Fruit fly (Drosophila melanogaster) whole organism, embryonic: ENCODE results near the gene CG42591.

ENCODE experiments used
- Blimp-1 ChIP-seq: fragments of 200-800 bp; sonication (Bioruptor generic); optimal IDR thresholded peaks from 3 replicates; lab custom pipeline; 2018; ENCODE audit warnings: missing biosample characterization, missing genetic modification characterization, mild to moderate bottlenecking, moderate library complexity, missing genetic modification reagents
- CG10209 ChIP-seq: fragments of 200-800 bp; sonication (Bioruptor generic); optimal IDR thresholded peaks from 3 replicates; lab custom pipeline; 2017; ENCODE audit warnings: missing biosample characterization, mild to moderate bottlenecking, missing genetic modification characterization, missing genetic modification reagents
- CG10267 ChIP-seq: fragments of 200-800 bp; sonication (Bioruptor generic); optimal IDR thresholded peaks from 2 replicates; lab custom pipeline; 2018; ENCODE audit warnings: missing biosample characterization, mild to moderate bottlenecking, missing genetic modification characterization, moderate library complexity
- CG10462 ChIP-seq: fragments of 200-800 bp; sonication (Bioruptor generic); optimal IDR thresholded peaks from 2 replicates; lab custom pipeline; 2016; ENCODE audit warnings: missing biosample characterization, missing genetic modification characterization
- CG10543 ChIP-seq: fragments of 200-800 bp; sonication (Bioruptor generic); optimal IDR thresholded peaks from 3 replicates; lab custom pipeline; 2017; ENCODE audit warnings: missing biosample characterization, mild to moderate bottlenecking, missing genetic modification characterization, moderate library complexity
- CG14050 ChIP-seq: fragments of 200-800 bp; sonication (Bioruptor generic); IDR thresholded peaks from 3 replicates; pipeline ENCODE4 v1.3.6; 2022; ENCODE audit warnings: missing biosample characterization, missing genetic modification characterization
- CG15514 ChIP-seq: fragments of 200-800 bp; sonication (Bioruptor generic); optimal IDR thresholded peaks from 3 replicates; lab custom pipeline; 2017; ENCODE audit warnings: missing biosample characterization, missing genetic modification characterization, mild to moderate bottlenecking, moderate library complexity, missing genetic modification reagents
- CG16779 ChIP-seq: fragments of 200-800 bp; sonication (Bioruptor generic); IDR thresholded peaks from 2 replicates; pipeline ENCODE4 v1.3.6; 2022; ENCODE audit warnings: missing biosample characterization, missing genetic modification characterization
- CG17612 ChIP-seq: fragments of 200-800 bp; sonication (Bioruptor generic); IDR thresholded peaks from 2 replicates; pipeline ENCODE4 v1.3.6; 2022; ENCODE audit warnings: missing biosample characterization, missing genetic modification characterization
- CG17912 ChIP-seq: fragments of 200-800 bp; sonication (Bioruptor generic); optimal IDR thresholded peaks from 2 replicates; lab custom pipeline; 2018; ENCODE audit warnings: missing biosample characterization, mild to moderate bottlenecking, missing genetic modification characterization
- CG1792 ChIP-seq: fragments of 200-800 bp; sonication (Bioruptor generic); optimal IDR thresholded peaks from 2 replicates; lab custom pipeline; 2016; ENCODE audit warnings: missing biosample characterization, missing genetic modification characterization
- CG1832 ChIP-seq: fragments of 200-800 bp; sonication (Bioruptor generic); optimal IDR thresholded peaks from 2 replicates; lab custom pipeline; 2017; ENCODE audit warnings: missing biosample characterization, mild to moderate bottlenecking, missing genetic modification characterization, inconsistent platforms
- CG18476 ChIP-seq: fragments of 200-800 bp; sonication (Bioruptor generic); optimal IDR thresholded peaks from 2 replicates; lab custom pipeline; 2016; ENCODE audit warnings: missing biosample characterization, mild to moderate bottlenecking, missing genetic modification characterization
- CG3163 ChIP-seq: fragments of 200-800 bp; sonication (Bioruptor generic); optimal IDR thresholded peaks from 3 replicates; lab custom pipeline; 2016; ENCODE audit warnings: missing biosample characterization, missing genetic modification characterization
- CG4360 ChIP-seq: fragments of 200-800 bp; sonication (Bioruptor generic); IDR thresholded peaks from 2 replicates; pipeline ENCODE4 v1.3.6; 2022; ENCODE audit warnings: missing biosample characterization, missing genetic modification characterization
- CG43689 ChIP-seq: fragments of 200-800 bp; sonication (Bioruptor generic); IDR thresholded peaks from 2 replicates; pipeline ENCODE4 v1.3.6; 2022; ENCODE audit warnings: missing biosample characterization, missing genetic modification characterization
- CG4820 ChIP-seq: fragments of 200-800 bp; sonication (Bioruptor generic); optimal IDR thresholded peaks from 3 replicates; lab custom pipeline; 2016; ENCODE audit warnings: missing biosample characterization, missing genetic modification characterization
- CG7357 ChIP-seq: fragments of 200-800 bp; sonication (Bioruptor generic); IDR thresholded peaks from 3 replicates; pipeline ENCODE4 v1.3.6; 2022; ENCODE audit warnings: missing biosample characterization, missing genetic modification characterization
- CG7556 ChIP-seq: fragments of 200-800 bp; sonication (Bioruptor generic); optimal IDR thresholded peaks from 2 replicates; lab custom pipeline; 2017; ENCODE audit warnings: missing biosample characterization, mild to moderate bottlenecking, missing genetic modification characterization
- CG8281 ChIP-seq: fragments of 200-800 bp; sonication (Bioruptor generic); optimal IDR thresholded peaks from 2 replicates; lab custom pipeline; 2018; ENCODE audit warnings: missing biosample characterization, mild to moderate bottlenecking, missing genetic modification characterization, moderate library complexity
- CG9215 ChIP-seq: fragments of 200-800 bp; sonication (Bioruptor generic); IDR thresholded peaks from 2 replicates; pipeline ENCODE4 v1.3.6; 2022; ENCODE audit warnings: missing biosample characterization, missing genetic modification characterization
- CG9817 ChIP-seq: fragments of 200-800 bp; sonication (Bioruptor generic); optimal IDR thresholded peaks from 2 replicates; lab custom pipeline; 2018; ENCODE audit warnings: missing biosample characterization, mild to moderate bottlenecking, missing genetic modification characterization, moderate library complexity
- Dek ChIP-seq: fragments of 200-800 bp; sonication (Bioruptor generic); optimal IDR thresholded peaks from 3 replicates; lab custom pipeline; 2019; ENCODE audit warnings: missing biosample characterization, mild to moderate bottlenecking, missing genetic modification characterization, moderate library complexity
- Dip2 ChIP-seq: fragments of 200-800 bp; sonication (Bioruptor generic); IDR thresholded peaks from 2 replicates; pipeline ENCODE4 v1.3.6; 2022; ENCODE audit warnings: missing biosample characterization, missing genetic modification characterization
- Dip3 ChIP-seq: fragments of 200-800 bp; sonication (Bioruptor generic); optimal IDR thresholded peaks from 3 replicates; lab custom pipeline; 2016; ENCODE audit warnings: missing biosample characterization, missing genetic modification characterization
- Dp ChIP-seq: fragments of 200-800 bp; sonication (Bioruptor generic); optimal IDR thresholded peaks from 2 replicates; lab custom pipeline; 2018; ENCODE audit warnings: missing biosample characterization, mild to moderate bottlenecking, missing genetic modification characterization, moderate library complexity
- Fer2 ChIP-seq: fragments of 200-800 bp; sonication (Bioruptor generic); optimal IDR thresholded peaks from 2 replicates; lab custom pipeline; 2018; ENCODE audit warnings: missing biosample characterization, mild to moderate bottlenecking, missing genetic modification characterization, moderate library complexity
- Gsc ChIP-seq: fragments of 200-800 bp; sonication (Bioruptor generic); IDR thresholded peaks from 2 replicates; pipeline ENCODE4 v1.3.6; 2022; ENCODE audit warnings: missing biosample characterization, missing genetic modification characterization
- HHEX ChIP-seq: fragments of 200-800 bp; sonication (Bioruptor generic); optimal IDR thresholded peaks from 3 replicates; lab custom pipeline; 2017; ENCODE audit warnings: missing biosample characterization, mild to moderate bottlenecking, missing genetic modification characterization, missing genetic modification reagents
- Mad ChIP-seq: fragments of 200-800 bp; sonication (Bioruptor generic); optimal IDR thresholded peaks from 2 replicates; lab custom pipeline; 2016; ENCODE audit warnings: missing biosample characterization, missing genetic modification characterization
- Side ChIP-seq: fragments of 200-800 bp; sonication (Bioruptor generic); optimal IDR thresholded peaks from 2 replicates; lab custom pipeline; 2016; ENCODE audit warnings: missing biosample characterization, missing genetic modification characterization
- TFAM ChIP-seq: fragments of 200-800 bp; sonication (Bioruptor generic); optimal IDR thresholded peaks from 2 replicates; lab custom pipeline; 2017; ENCODE audit warnings: missing biosample characterization, missing genetic modification characterization, inconsistent platforms
- Taf1 ChIP-seq: fragments of 200-800 bp; sonication (Bioruptor generic); IDR thresholded peaks from 2 replicates; pipeline ENCODE4 v1.3.6; 2022; ENCODE audit warnings: missing biosample characterization, missing genetic modification characterization
- Tbp ChIP-seq: fragments of >200 bp; optimal IDR thresholded peaks from 2 replicates; lab custom pipeline; 2018; ENCODE audit warnings: missing biosample characterization, missing genetic modification characterization
- Vsx1 ChIP-seq: fragments of 200-800 bp; sonication (Bioruptor generic); optimal IDR thresholded peaks from 2 replicates; lab custom pipeline; 2017; ENCODE audit warnings: missing biosample characterization, mild to moderate bottlenecking, missing genetic modification characterization, missing genetic modification reagents
- YL-1 ChIP-seq: fragments of 200-800 bp; sonication (Bioruptor generic); optimal IDR thresholded peaks from 3 replicates; lab custom pipeline; 2017; ENCODE audit warnings: missing biosample characterization, mild to moderate bottlenecking, missing genetic modification characterization
- ap ChIP-seq: fragments of 200-800 bp; sonication (Bioruptor generic); IDR thresholded peaks from 2 replicates; pipeline ENCODE4 v1.3.6; 2022; ENCODE audit warnings: missing biosample characterization, missing genetic modification characterization
- caup ChIP-seq: fragments of 200-800 bp; sonication (Bioruptor generic); optimal IDR thresholded peaks from 3 replicates; lab custom pipeline; 2017; ENCODE audit warnings: missing biosample characterization, mild to moderate bottlenecking, missing genetic modification characterization, moderate library complexity; ENCODE audit not compliant: severe bottlenecking
- corto ChIP-seq: fragments of 200-800 bp; sonication (Bioruptor generic); optimal IDR thresholded peaks from 2 replicates; lab custom pipeline; 2016; ENCODE audit warnings: missing biosample characterization, mild to moderate bottlenecking, missing genetic modification characterization, moderate library complexity
- ewg ChIP-seq: fragments of 200-800 bp; sonication (Bioruptor generic); optimal IDR thresholded peaks from 3 replicates; lab custom pipeline; 2017; ENCODE audit warnings: mild to moderate bottlenecking, missing biosample characterization, missing genetic modification reagents, missing genetic modification characterization
- fd102C ChIP-seq: fragments of 200-800 bp; sonication (Bioruptor generic); optimal IDR thresholded peaks from 2 replicates; lab custom pipeline; 2018; ENCODE audit warnings: missing biosample characterization, mild to moderate bottlenecking, missing genetic modification characterization, moderate library complexity
- ham ChIP-seq: fragments of 200-800 bp; sonication (Bioruptor generic); IDR thresholded peaks from 2 replicates; pipeline ENCODE4 v1.3.6; 2022; ENCODE audit warnings: missing biosample characterization, missing genetic modification characterization
- hb ChIP-seq: fragments of 200-800 bp; sonication (Bioruptor generic); IDR thresholded peaks from 3 replicates; pipeline ENCODE4 v1.3.6; 2022; ENCODE audit warnings: missing biosample characterization, missing genetic modification characterization; ENCODE audit not compliant: partially characterized antibody
- peb ChIP-seq: fragments of 200-800 bp; sonication (Bioruptor generic); IDR thresholded peaks from 2 replicates; pipeline ENCODE4 v1.3.6; 2022; ENCODE audit warnings: missing biosample characterization, missing genetic modification characterization
- pnt ChIP-seq: fragments of 200-800 bp; sonication (Bioruptor generic); optimal IDR thresholded peaks from 3 replicates; lab custom pipeline; 2016; ENCODE audit warnings: missing biosample characterization, missing genetic modification characterization
- psq ChIP-seq: fragments of 200-800 bp; sonication (Bioruptor generic); optimal IDR thresholded peaks from 2 replicates; lab custom pipeline; 2017; ENCODE audit warnings: missing biosample characterization, missing genetic modification characterization
- seq ChIP-seq: fragments of 200-800 bp; sonication (Bioruptor generic); IDR thresholded peaks from 2 replicates; pipeline ENCODE4 v1.3.6; 2022; ENCODE audit warnings: missing biosample characterization, missing genetic modification characterization
- tna ChIP-seq: fragments of 200-800 bp; sonication (Bioruptor generic); IDR thresholded peaks from 2 replicates; pipeline ENCODE4 v1.3.6; 2022; ENCODE audit warnings: missing biosample characterization, missing genetic modification characterization; ENCODE audit not compliant: partially characterized antibody
- usp ChIP-seq: fragments of >200 bp; optimal IDR thresholded peaks from 2 replicates; lab custom pipeline; 2017; ENCODE audit warnings: missing biosample characterization, missing genetic modification characterization
- vnd ChIP-seq: fragments of 200-800 bp; sonication (Bioruptor generic); IDR thresholded peaks from 3 replicates; pipeline ENCODE4 v1.3.6; 2022; ENCODE audit warnings: missing biosample characterization, missing genetic modification characterization; ENCODE audit not compliant: partially characterized antibody
- wor ChIP-seq: fragments of 200-800 bp; sonication (Bioruptor generic); IDR thresholded peaks from 2 replicates; pipeline ENCODE4 v1.3.6; 2022; ENCODE audit warnings: missing biosample characterization, missing genetic modification characterization

CG42591 gene

DNA sequence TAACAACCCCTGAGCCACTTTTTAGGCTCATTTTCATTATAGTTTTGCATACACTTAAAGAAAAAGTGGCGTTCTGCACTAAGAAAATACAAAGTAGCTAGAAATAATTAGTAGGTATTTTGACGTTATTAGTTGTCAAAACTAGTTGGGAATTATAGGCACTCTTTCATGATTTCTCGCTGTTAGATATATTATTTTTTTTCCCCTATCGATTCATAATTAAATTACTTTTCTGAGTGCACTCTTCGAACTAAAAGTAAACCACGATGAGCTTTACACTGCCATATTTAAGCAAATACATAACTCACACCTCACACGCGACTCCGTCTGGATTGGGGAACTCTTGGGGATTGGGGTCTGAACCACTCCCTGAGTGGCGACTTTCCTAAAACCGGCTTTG is 3.0 kb upstream of the CG42591 start (continued):
- no peak for TF ChIP-seq CG43689 (GFP tag; lab: Robert Waterston, UW)
- peak; percentile 59 for TF ChIP-seq CG18476
- TF ChIP-seq CG9817 (tag; lab: Kevin White, UChicago): no peak
- TF ChIP-seq Side: no peak
- TF ChIP-seq ewg (GFP tag; lab: Kevin White, UChicago): no peak
- 0 out of 3 replicates have a peak, but pooled peaks have one; percentile 33 for TF ChIP-seq CG7357 (GFP tag; lab: Robert Waterston, UW)
- TF ChIP-seq Fer2 (tag; lab: Kevin White, UChicago): peak; percentile 31
- TF ChIP-seq CG15514 (GFP tag; lab: Kevin White, UChicago): peak; percentile 39
- peak; percentile 19 for TF ChIP-seq CG1792 (GFP tag; lab: Kevin White, UChicago)
- TF ChIP-seq Blimp-1 (GFP tag; lab: Kevin White, UChicago): peak; percentile 82
- TF ChIP-seq seq (GFP tag; lab: Robert Waterston, UW): peak; percentile 36; the same call in 1 of the 2 replicates
- peak; percentile 33; the same call in 1 of the 2 replicates for TF ChIP-seq wor
- no peak for TF ChIP-seq CG10543
- no peak for TF ChIP-seq pnt (GFP tag; lab: Kevin White, UChicago)
- no peak for TF ChIP-seq CG10462 (GFP tag; lab: Kevin White, UChicago)
- peak; percentile 55; the same call in 1 of the 2 replicates for TF ChIP-seq CG4360 (GFP tag; lab: Robert Waterston, UW)
- peak; percentile 50; the same call in 1 of the 2 replicates for TF ChIP-seq ap (GFP tag; lab: Robert Waterston, UW)
- TF ChIP-seq CG9215 (GFP tag; lab: Robert Waterston, UW): no peak
- peak; percentile 40 for TF ChIP-seq CG8281 (tag; lab: Kevin White, UChicago)
- peak; percentile 32 for TF ChIP-seq CG7556
- TF ChIP-seq tna (GFP tag; lab: Robert Waterston, UW): no peak
- peak; percentile 69 for TF ChIP-seq CG4820 (GFP tag; lab: Kevin White, UChicago)
- TF ChIP-seq psq (GFP tag; lab: Kevin White, UChicago): no peak
- no peak for TF ChIP-seq vnd (GFP tag; lab: Robert Waterston, UW)
- peak; percentile 17 for TF ChIP-seq CG10209 (GFP tag; lab: Kevin White, UChicago)
- no peak for TF ChIP-seq Mad
- no peak for TF ChIP-seq usp (GFP tag; lab: Kevin White, UChicago)
- no peak for TF ChIP-seq Vsx1
- no peak for TF ChIP-seq Gsc (GFP tag; lab: Robert Waterston, UW)
- TF ChIP-seq CG17612 (GFP tag; lab: Robert Waterston, UW): no peak
- 0 out of 3 replicates have a peak, but pooled peaks have one; percentile 19 for TF ChIP-seq CG14050 (GFP tag; lab: Robert Waterston, UW)
- TF ChIP-seq corto (GFP tag; lab: Kevin White, UChicago): no peak
- no peak for TF ChIP-seq ham (GFP tag; lab: Robert Waterston, UW)
- peak; percentile 30 for TF ChIP-seq Dip3 (GFP tag; lab: Kevin White, UChicago)
- TF ChIP-seq TFAM (GFP tag; lab: Kevin White, UChicago): no peak
- no peak for TF ChIP-seq hb (GFP tag; lab: Robert Waterston, UW)
- no peak for TF ChIP-seq Tbp (GFP tag; lab: Kevin White, UChicago)
- TF ChIP-seq Dek (tag; lab: Kevin White, UChicago): no peak
- no peak for TF ChIP-seq CG1832
- peak; percentile 28 for TF ChIP-seq caup (GFP tag; lab: Kevin White, UChicago)
- no peak for TF ChIP-seq Dp
- TF ChIP-seq HHEX (GFP tag; lab: Kevin White, UChicago): peak; percentile 77
- TF ChIP-seq Dip2 (GFP tag; lab: Robert Waterston, UW): no peak
- no peak for TF ChIP-seq peb
- TF ChIP-seq CG17912 (GFP tag; lab: Kevin White, UChicago): no peak
- peak; percentile 53 for TF ChIP-seq CG10267 (tag; lab: Kevin White, UChicago)
- TF ChIP-seq Taf1 (GFP tag; lab: Robert Waterston, UW): peak; percentile 38; the same call in 1 of the 2 replicates
- no peak for TF ChIP-seq CG3163 (GFP tag; lab: Kevin White, UChicago)
- no peak for TF ChIP-seq YL-1 (GFP tag; lab: Kevin White, UChicago)
- no peak for TF ChIP-seq CG16779
- no peak for TF ChIP-seq fd102C (GFP tag; lab: Kevin White, UChicago)
